Worm (Caenorhabditis elegans) whole organism, L2 larva: ENCODE measurements around the gene W08F4.1.

ENCODE experiments used
- C34F6.9 ChIP-seq: fragments of 150-350 bp; optimal IDR thresholded peaks from 2 replicates; lab custom pipeline; 2014; ENCODE audit warnings: missing biosample characterization, missing genetic modification characterization
- F13H6.1 ChIP-seq: sonication (generic microtip); optimal IDR thresholded peaks from 2 replicates; lab custom pipeline; 2016; ENCODE audit warnings: missing genetic modification characterization, missing compliant biosample characterization
- Y55F3AM.14 ChIP-seq: fragments of 200-800 bp; sonication (Bioruptor generic); optimal IDR thresholded peaks from 2 replicates; lab custom pipeline; 2018; ENCODE audit warnings: mild to moderate bottlenecking, missing genetic modification characterization, missing compliant biosample characterization
- alr-1 ChIP-seq: fragments of 150-350 bp; optimal IDR thresholded peaks from 2 replicates; lab custom pipeline; 2014; ENCODE audit warnings: missing biosample characterization, missing genetic modification characterization
- ama-1 ChIP-seq: fragments of 150-350 bp; optimal IDR thresholded peaks from 2 replicates; lab custom pipeline; 2018; ENCODE audit warnings: inconsistent platforms
- blmp-1 ChIP-seq: sonication (generic microtip); optimal IDR thresholded peaks from 2 replicates; lab custom pipeline; 2017; ENCODE audit warnings: missing genetic modification characterization, mild to moderate bottlenecking, missing compliant biosample characterization, antibody characterized with exemption, moderate library complexity; ENCODE audit not compliant: insufficient read depth
- ceh-16 ChIP-seq: fragments of 150-350 bp; optimal IDR thresholded peaks from 2 replicates; lab custom pipeline; 2014; ENCODE audit warnings: missing biosample characterization, missing genetic modification characterization
- ceh-82 ChIP-seq: fragments of 150-350 bp; optimal IDR thresholded peaks from 2 replicates; lab custom pipeline; 2014; ENCODE audit warnings: missing biosample characterization, missing genetic modification characterization
- crh-2 ChIP-seq: sonication (generic microtip); optimal IDR thresholded peaks from 2 replicates; lab custom pipeline; 2017; ENCODE audit warnings: missing biosample characterization, missing genetic modification characterization
- egl-27 ChIP-seq: sonication (generic microtip); optimal IDR thresholded peaks from 3 replicates; lab custom pipeline; 2017; ENCODE audit warnings: missing biosample characterization, missing genetic modification reagents, missing genetic modification characterization
- elt-1 ChIP-seq: fragments of 150-350 bp; optimal IDR thresholded peaks from 2 replicates; lab custom pipeline; 2014; ENCODE audit warnings: missing biosample characterization, missing genetic modification characterization
- elt-3 ChIP-seq: sonication (generic microtip); optimal IDR thresholded peaks from 2 replicates; lab custom pipeline; 2017; ENCODE audit warnings: missing biosample characterization, missing genetic modification characterization
- lin-11 ChIP-seq: fragments of 150-350 bp; sonication (generic microtip); optimal IDR thresholded peaks from 2 replicates; lab custom pipeline; 2014; ENCODE audit warnings: missing biosample characterization, missing genetic modification characterization, inconsistent platforms, mixed read lengths
- lin-13 ChIP-seq: fragments of 150-350 bp; optimal IDR thresholded peaks from 2 replicates; lab custom pipeline; 2014; ENCODE audit warnings: missing biosample characterization, missing genetic modification reagents, missing genetic modification characterization
- lsy-2 ChIP-seq, 2 experiments: fragments of 150-350 bp in 1 of 2; sonication (generic microtip) in 1 of 2; optimal IDR thresholded peaks; 2 replicates each; lab custom pipeline; 2014 to 2017; ENCODE audit warnings: missing biosample characterization in 2 of 2, missing genetic modification characterization in 2 of 2
- nhr-10 ChIP-seq: sonication (generic microtip); optimal IDR thresholded peaks from 2 replicates; lab custom pipeline; 2017; ENCODE audit warnings: missing biosample characterization, missing genetic modification characterization
- nhr-11 ChIP-seq: fragments of 150-350 bp; optimal IDR thresholded peaks from 2 replicates; lab custom pipeline; 2014; ENCODE audit warnings: missing biosample characterization, missing genetic modification characterization
- nhr-12 ChIP-seq: fragments of 150-350 bp; optimal IDR thresholded peaks from 2 replicates; lab custom pipeline; 2014; ENCODE audit warnings: missing biosample characterization, missing genetic modification characterization
- nhr-129 ChIP-seq: fragments of 150-350 bp; optimal IDR thresholded peaks from 2 replicates; lab custom pipeline; 2014; ENCODE audit warnings: missing biosample characterization, missing genetic modification characterization
- nhr-21 ChIP-seq: fragments of 150-350 bp; optimal IDR thresholded peaks from 2 replicates; lab custom pipeline; 2014; ENCODE audit warnings: missing biosample characterization, missing genetic modification characterization
- nhr-23 ChIP-seq: fragments of 150-350 bp; optimal IDR thresholded peaks from 2 replicates; lab custom pipeline; 2014; ENCODE audit warnings: missing biosample characterization, missing genetic modification reagents, missing genetic modification characterization
- nhr-237 ChIP-seq: fragments of 150-350 bp; optimal IDR thresholded peaks from 2 replicates; lab custom pipeline; 2014; ENCODE audit warnings: missing biosample characterization, missing genetic modification characterization
- nhr-25 ChIP-seq: fragments of 150-350 bp; sonication (generic microtip); optimal IDR thresholded peaks from 3 replicates; lab custom pipeline; 2014; ENCODE audit warnings: missing biosample characterization, missing genetic modification characterization
- nhr-6 ChIP-seq: fragments of 150-350 bp; optimal IDR thresholded peaks from 2 replicates; lab custom pipeline; 2014; ENCODE audit warnings: missing biosample characterization, missing genetic modification characterization
- nhr-77 ChIP-seq: fragments of 150-350 bp; optimal IDR thresholded peaks from 2 replicates; lab custom pipeline; 2014; ENCODE audit warnings: missing biosample characterization, missing genetic modification characterization
- sem-4 ChIP-seq: fragments of 150-350 bp; optimal IDR thresholded peaks from 2 replicates; lab custom pipeline; 2014; ENCODE audit warnings: missing biosample characterization, missing genetic modification reagents, missing genetic modification characterization
- sma-9 ChIP-seq, 2 experiments: fragments of 150-350 bp in 1 of 2; sonication (generic microtip) in 1 of 2; optimal IDR thresholded peaks; 2 replicates each; lab custom pipeline; 2014 to 2016; ENCODE audit warnings: missing genetic modification characterization in 2 of 2, mild to moderate bottlenecking in 1 of 2, missing biosample characterization in 1 of 2, missing compliant biosample characterization in 1 of 2, missing genetic modification reagents in 1 of 2, moderate library complexity in 1 of 2
- snpc-4 ChIP-seq: fragments of 150-350 bp; optimal IDR thresholded peaks from 2 replicates; lab custom pipeline; 2014; ENCODE audit warnings: missing biosample characterization, missing genetic modification characterization
- unc-39 ChIP-seq: fragments of 150-350 bp; optimal IDR thresholded peaks from 2 replicates; lab custom pipeline; 2014; ENCODE audit warnings: missing biosample characterization, missing genetic modification characterization
- unc-55 ChIP-seq: fragments of 150-350 bp; sonication (generic microtip); optimal IDR thresholded peaks from 3 replicates; lab custom pipeline; 2014; ENCODE audit warnings: missing biosample characterization, missing genetic modification reagents, missing genetic modification characterization
- unc-62 ChIP-seq: fragments of 150-350 bp; optimal IDR thresholded peaks from 2 replicates; lab custom pipeline; 2014; ENCODE audit warnings: missing biosample characterization, missing genetic modification reagents, missing genetic modification characterization
- ztf-11 ChIP-seq: sonication (generic microtip); optimal IDR thresholded peaks from 2 replicates; lab custom pipeline; 2017; ENCODE audit warnings: missing biosample characterization, missing genetic modification characterization

The W08F4.1 gene

DNA sequence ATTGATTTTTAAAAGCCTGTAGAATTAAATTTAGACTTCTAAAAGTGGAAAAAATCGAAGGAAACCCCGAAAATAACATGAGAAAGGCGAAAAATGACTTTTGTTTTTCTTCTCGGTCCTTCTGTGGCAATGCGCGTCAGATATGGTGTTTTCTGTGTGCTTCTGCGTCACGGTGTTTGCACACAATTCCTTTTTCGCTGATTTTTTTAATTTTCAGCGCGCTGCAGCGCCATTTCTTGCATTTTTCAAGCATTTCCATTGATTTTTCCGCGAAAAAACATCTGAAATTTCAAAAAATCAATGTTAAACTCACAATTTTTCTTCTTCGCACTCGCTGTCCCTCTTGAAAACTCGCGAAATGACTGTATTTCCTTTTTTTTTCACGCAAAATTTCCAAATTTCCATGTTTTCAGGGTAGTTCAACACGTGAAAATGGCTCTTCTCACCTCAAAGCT lies 13.1 kb upstream of the W08F4.1 start, which contains the start of the genes cdc-37 and W08F4.3 (continued):
- TF ChIP-seq nhr-129 (peak; percentile 14), crh-2 (tag; lab: Kevin White, UChicago) (no peak), Y55F3AM.14 (no peak), nhr-11 (tag; lab: Kevin White, UChicago) (no peak)

DNA sequence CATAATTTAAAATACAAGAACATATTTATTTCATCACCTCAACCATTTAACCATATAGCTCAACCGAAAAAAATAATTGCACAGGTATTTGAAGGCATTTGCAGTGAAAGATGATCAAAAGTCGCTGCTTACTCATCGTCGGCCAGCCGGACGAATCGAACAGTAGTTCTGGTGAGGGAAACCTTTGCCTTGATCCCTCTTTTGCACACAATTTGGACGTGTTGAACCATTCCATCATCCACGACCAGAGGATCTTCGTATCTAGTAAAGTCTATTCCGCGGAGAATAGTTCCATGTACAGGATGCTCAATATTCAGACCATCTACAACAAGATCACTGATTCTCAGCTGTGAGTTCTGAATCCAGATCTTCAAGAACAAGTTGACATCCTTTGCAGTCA lies 11.3 kb upstream of the W08F4.1 start:
- TF ChIP-seq lin-13 (GFP tag; lab: Kevin White, UChicago) = no peak

- TF ChIP-seq nhr-237 (tag; lab: Kevin White, UChicago) (no peak), sem-4 (tag; lab: Kevin White, UChicago) (no peak), elt-3 (tag; lab: Kevin White, UChicago) (no peak), nhr-10 (tag; lab: Kevin White, UChicago) (no peak), nhr-23 (tag; lab: Kevin White, UChicago) (no peak), nhr-77 (tag; lab: Kevin White, UChicago) (no peak), egl-27 (tag; lab: Kevin White, UChicago) (no peak), lin-11 (tag; lab: Kevin White, UChicago) (no peak), sma-9 (GFP tag; optimal IDR thresholded peaks at IDR 0.05; lab: Kevin White, UChicago) (no peak), sma-9 (tag; optimal IDR thresholded peaks at IDR 0.05; lab: Kevin White, UChicago) (no peak), ceh-16 (tag; lab: Kevin White, UChicago) (no peak), elt-1 (tag; lab: Kevin White, UChicago) (no peak), unc-39 (tag; lab: Kevin White, UChicago) (no peak), unc-62 (GFP tag; lab: Kevin White, UChicago) (no peak), nhr-25 (tag; lab: Kevin White, UChicago) (no peak), ceh-82 (tag; lab: Kevin White, UChicago) (no peak), F13H6.1 (no peak), ztf-11 (tag; lab: Kevin White, UChicago) (no peak), blmp-1 (tag; lab: Kevin White, UChicago) (no peak), nhr-129 (no peak)
Observed at ce11 chrII:582649-583048, 10.7 kb upstream of the W08F4.1 start, which contains the start of gene fbxb-14. Gene fbxb-14 (minus strand): TSS chrII:582749.

- no peak for TF ChIP-seq unc-39 (tag; lab: Kevin White, UChicago)
- TF ChIP-seq nhr-10 (tag; lab: Kevin White, UChicago) = no peak
- TF ChIP-seq snpc-4 (tag; lab: Kevin White, UChicago) = no peak
- no peak for TF ChIP-seq sem-4 (tag; lab: Kevin White, UChicago)
- TF ChIP-seq ama-1 = no peak
- TF ChIP-seq lsy-2 (tag; optimal IDR thresholded peaks at IDR 0.05; lab: Kevin White, UChicago) = no peak
- TF ChIP-seq alr-1 (tag; lab: Kevin White, UChicago) = no peak
- no peak for TF ChIP-seq nhr-6 (tag; lab: Kevin White, UChicago)
- TF ChIP-seq nhr-12 (tag; lab: Kevin White, UChicago) = no peak
- TF ChIP-seq, all 48 proteins: peak for 0
Observed at ce11 chrII:584321-584848, 8.9 kb upstream of the W08F4.1 start, which contains the start of the genes W08F4.12 and W08F4.13. Gene W08F4.12 (minus strand): TSS chrII:584421. Gene W08F4.13 (plus strand): TSS chrII:584798.

DNA sequence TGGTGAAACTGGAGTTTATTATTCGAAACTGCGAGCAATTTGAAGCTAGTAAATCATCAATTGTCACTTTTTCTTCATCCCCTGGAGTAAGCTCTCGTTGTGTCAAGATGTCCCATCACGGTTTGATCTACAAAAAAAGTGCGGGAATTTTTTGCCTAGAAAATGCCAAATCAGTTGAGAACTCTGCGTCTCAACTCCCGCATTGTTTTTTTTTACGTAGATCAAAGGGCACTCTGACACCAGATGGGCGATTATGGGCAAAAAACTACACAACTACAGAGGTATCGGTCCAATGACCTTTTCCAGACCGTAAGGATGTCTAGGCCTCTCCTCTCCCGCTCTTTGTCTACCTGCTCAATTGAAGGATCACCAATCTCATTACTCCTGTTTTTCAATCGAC lies 5.8 kb upstream of the W08F4.1 start, which contains the start of gene fbxb-34:
fbxb-34 (plus strand) TSS at position 301 of the 400 bp plus-strand sequence.
- TF ChIP-seq unc-55 (GFP tag; lab: Kevin White, UChicago) = no peak
- TF ChIP-seq nhr-21 = no peak
- TF ChIP-seq C34F6.9 = no peak
- no peak for TF ChIP-seq lin-13 (GFP tag; lab: Kevin White, UChicago)
- no peak for TF ChIP-seq nhr-77 (tag; lab: Kevin White, UChicago)

ce11 chrII:591110-591509 lies 2.2 kb upstream of the W08F4.1 start, which contains the start of gene W08F4.10:
Gene W08F4.10 (minus strand): TSS chrII:591210.
- TF ChIP-seq nhr-12 (tag; lab: Kevin White, UChicago) (no peak), nhr-11 (tag; lab: Kevin White, UChicago) (no peak), unc-39 (tag; lab: Kevin White, UChicago) (no peak), lsy-2 (tag; optimal IDR thresholded peaks at IDR 0.05; lab: Kevin White, UChicago) (no peak)
